Worm (Caenorhabditis elegans) whole organism, L3 larva: ENCODE data around the gene gly-11.

Experiments
- R02D3.7 ChIP-seq: fragments of 150-350 bp; optimal IDR thresholded peaks from 2 replicates; lab custom pipeline; 2014; ENCODE audit warnings: missing biosample characterization, missing genetic modification characterization
- ZK546.5 ChIP-seq: sonication (generic microtip); optimal IDR thresholded peaks from 2 replicates; lab custom pipeline; 2017; ENCODE audit warnings: missing biosample characterization, missing genetic modification characterization
- fos-1 ChIP-seq: fragments of 150-350 bp; optimal IDR thresholded peaks from 2 replicates; lab custom pipeline; 2014; ENCODE audit warnings: missing biosample characterization, missing genetic modification characterization
- nfya-1 ChIP-seq: sonication (generic microtip); optimal IDR thresholded peaks from 2 replicates; lab custom pipeline; 2017; ENCODE audit warnings: missing genetic modification characterization, mild to moderate bottlenecking, missing compliant biosample characterization, antibody characterized with exemption, moderate library complexity; ENCODE audit not compliant: insufficient read depth
- nhr-28 ChIP-seq: fragments of 150-350 bp; optimal IDR thresholded peaks from 2 replicates; lab custom pipeline; 2014; ENCODE audit warnings: missing biosample characterization, missing genetic modification characterization
- nhr-67 ChIP-seq: fragments of 150-350 bp; optimal IDR thresholded peaks from 2 replicates; lab custom pipeline; 2014; ENCODE audit warnings: missing biosample characterization, missing genetic modification characterization
- nhr-76 ChIP-seq: fragments of 150-350 bp; sonication (generic microtip); optimal IDR thresholded peaks from 5 replicates; lab custom pipeline; 2014; ENCODE audit warnings: missing biosample characterization, missing genetic modification characterization
- pha-4 ChIP-seq: fragments of 150-350 bp; optimal IDR thresholded peaks from 2 replicates; lab custom pipeline; 2014; ENCODE audit warnings: missing biosample characterization, missing genetic modification reagents, missing genetic modification characterization
- sea-2 ChIP-seq: fragments of 150-350 bp; sonication (generic microtip); optimal IDR thresholded peaks from 4 replicates; lab custom pipeline; 2014; ENCODE audit warnings: missing biosample characterization, missing genetic modification reagents, missing genetic modification characterization
- snpc-4 ChIP-seq: fragments of 150-350 bp; optimal IDR thresholded peaks from 2 replicates; lab custom pipeline; 2014; ENCODE audit warnings: missing biosample characterization, missing genetic modification characterization
- ztf-4 ChIP-seq: fragments of 150-350 bp; optimal IDR thresholded peaks from 2 replicates; lab custom pipeline; 2014; ENCODE audit warnings: missing biosample characterization, missing genetic modification characterization

ce11 chrIII:12124392-12124791 lies 52.7 kb downstream of the gly-11 start:
- TF ChIP-seq nhr-28 (no peak), ZK546.5 (tag; lab: Kevin White, UChicago) (no peak), sea-2 (GFP tag; lab: Kevin White, UChicago) (no peak), nhr-67 (no peak), R02D3.7 (no peak), nfya-1 (tag; lab: Kevin White, UChicago) (no peak), nhr-76 (tag; lab: Kevin White, UChicago) (no peak), pha-4 (tag; lab: Kevin White, UChicago) (no peak), fos-1 (no peak), ztf-4 (tag; lab: Kevin White, UChicago) (no peak), snpc-4 (tag; lab: Kevin White, UChicago) (no peak)
